Fruit fly (Drosophila melanogaster): Measurements from ENCODE around the gene CG9154.

Gene CG9154

dm6 chr2L:6085733-6086317 lies 15.3 kb upstream of the CG9154 start (continued):
- TF ChIP-seq zf30C (GFP tag; optimal IDR thresholded peaks at IDR 0.05) (no peak), Hmx (GFP tag; optimal IDR thresholded peaks at IDR 0.05) (no peak), Atf6 (GFP tag; IDR thresholded peaks at IDR 0.05) (peak; percentile 13; the same call in 1 of the 2 replicates), gce (GFP tag; IDR thresholded peaks at IDR 0.05) (no peak), grau (tag; optimal IDR thresholded peaks at IDR 0.05) (no peak), luna (GFP tag; optimal IDR thresholded peaks at IDR 0.05) (no peak), CG2712 (tag; optimal IDR thresholded peaks at IDR 0.05) (no peak), CG14860 (GFP tag; IDR thresholded peaks at IDR 0.05; ENCODE audit: partially characterized antibody) (no peak), Atf3 (GFP tag; optimal IDR thresholded peaks at IDR 0.05) (no peak), CG11504 (tag; optimal IDR thresholded peaks at IDR 0.05) (no peak), CG10565 (GFP tag; optimal IDR thresholded peaks at IDR 0.05) (no peak), sna (GFP tag; IDR thresholded peaks at IDR 0.05; ENCODE audit: partially characterized antibody) (no peak), hb (GFP tag; IDR thresholded peaks at IDR 0.05; ENCODE audit: partially characterized antibody) (no peak), CG7786 (GFP tag; optimal IDR thresholded peaks at IDR 0.05) (no peak), tio (GFP tag; optimal IDR thresholded peaks at IDR 0.05) (no peak), Jarid2 (GFP tag; optimal IDR thresholded peaks at IDR 0.05) (no peak), sd (tag; optimal IDR thresholded peaks at IDR 0.05) (peak; percentile 83), CG18011 (GFP tag; optimal IDR thresholded peaks at IDR 0.05) (no peak), sr (GFP tag; IDR thresholded peaks at IDR 0.05) (no peak), ab (GFP tag; optimal IDR thresholded peaks at IDR 0.05) (no peak), CG12155 (GFP tag; optimal IDR thresholded peaks at IDR 0.05) (peak; percentile 23), Lim3 (GFP tag; IDR thresholded peaks at IDR 0.05) (no peak), CG1602 (GFP tag; optimal IDR thresholded peaks at IDR 0.05) (no peak), Dad (GFP tag; optimal IDR thresholded peaks at IDR 0.05) (no peak), trh (GFP tag; optimal IDR thresholded peaks at IDR 0.05) (no peak), CG9817 (tag; optimal IDR thresholded peaks at IDR 0.05) (no peak), CG3407 (GFP tag; optimal IDR thresholded peaks at IDR 0.05) (no peak), danr (GFP tag; IDR thresholded peaks at IDR 0.05) (no peak), bcd (GFP tag; optimal IDR thresholded peaks at IDR 0.05) (no peak), CG33213 (GFP tag; optimal IDR thresholded peaks at IDR 0.05) (no peak), pfk (GFP tag; optimal IDR thresholded peaks at IDR 0.05) (no peak), CG16863 (GFP tag; optimal IDR thresholded peaks at IDR 0.05) (no peak), E2f1 (GFP tag; IDR thresholded peaks at IDR 0.05) (no peak), so (GFP tag; IDR thresholded peaks at IDR 0.05) (0 out of 3 replicates have a peak, but pooled peaks have one; percentile 33), CG17568 (GFP tag; optimal IDR thresholded peaks at IDR 0.05) (no peak), CG9609 (GFP tag; optimal IDR thresholded peaks at IDR 0.05) (no peak), kni (GFP tag; optimal IDR thresholded peaks at IDR 0.05) (no peak), Chrac-16 (GFP tag; optimal IDR thresholded peaks at IDR 0.05) (no peak), CG4854 (GFP tag; optimal IDR thresholded peaks at IDR 0.05) (no peak), bbx (GFP tag; IDR thresholded peaks at IDR 0.05; ENCODE audit: partially characterized antibody) (no peak), CG10654 (GFP tag; optimal IDR thresholded peaks at IDR 0.05) (no peak), lbe (GFP tag; optimal IDR thresholded peaks at IDR 0.05) (peak; percentile 3), Hmr (GFP tag; optimal IDR thresholded peaks at IDR 0.05) (peak; percentile 40), CG15073 (GFP tag; optimal IDR thresholded peaks at IDR 0.05) (no peak), CG1024 (GFP tag; IDR thresholded peaks at IDR 0.05) (no peak), ATbp (GFP tag; optimal IDR thresholded peaks at IDR 0.05) (no peak), Doc3 (GFP tag; IDR thresholded peaks at IDR 0.05; ENCODE audit: partially characterized antibody) (no peak), CG10147 (GFP tag; optimal IDR thresholded peaks at IDR 0.05) (no peak), CG7271 (tag; optimal IDR thresholded peaks at IDR 0.05) (no peak), Bgb (GFP tag; IDR thresholded peaks at IDR 0.05; ENCODE audit: partially characterized antibody) (no peak; the same call in 1 of the 2 replicates)
